Worm (Caenorhabditis elegans) whole organism, L1 larva: Measurements from ENCODE around the gene F38B7.17.

Source experiments
- Y116A8C.19 ChIP-seq: sonication (generic microtip); optimal IDR thresholded peaks from 2 replicates; lab custom pipeline; 2016; ENCODE audit warnings: missing compliant biosample characterization, missing genetic modification characterization, borderline replicate concordance
- ama-1 ChIP-seq: fragments of 150-350 bp; optimal IDR thresholded peaks from 2 replicates; lab custom pipeline; 2014
- ceh-88 ChIP-seq: fragments of 200-800 bp; sonication (Bioruptor generic); IDR thresholded peaks from 2 replicates; pipeline ENCODE4 v1.3.6; 2022; ENCODE audit warnings: missing genetic modification characterization, missing compliant biosample characterization
- elt-2 ChIP-seq: sonication (generic microtip); optimal IDR thresholded peaks from 2 replicates; lab custom pipeline; 2016; ENCODE audit warnings: missing genetic modification characterization, mild to moderate bottlenecking, inconsistent platforms, missing compliant biosample characterization, missing genetic modification reagents
- pqm-1 ChIP-seq: sonication (generic microtip); optimal IDR thresholded peaks from 3 replicates; lab custom pipeline; 2017; ENCODE audit warnings: missing biosample characterization, missing genetic modification characterization
- snpc-4 ChIP-seq: fragments of 150-350 bp; optimal IDR thresholded peaks from 2 replicates; lab custom pipeline; 2014; ENCODE audit warnings: missing biosample characterization, missing genetic modification characterization
- zag-1 ChIP-seq: fragments of 150-350 bp; optimal IDR thresholded peaks from 2 replicates; lab custom pipeline; 2014; ENCODE audit warnings: missing biosample characterization, missing genetic modification characterization

ce11 chrV:11528633-11529327 lies 20.0 kb downstream of the F38B7.17 start:
- TF ChIP-seq ama-1 (no peak), zag-1 (tag; lab: Kevin White, UChicago) (no peak), ceh-88 (GFP tag; lab: Robert Waterston, UW) (no peak), Y116A8C.19 (tag; lab: Kevin White, UChicago) (no peak), snpc-4 (tag; lab: Kevin White, UChicago) (no peak), pqm-1 (tag; lab: Kevin White, UChicago) (no peak), elt-2 (no peak)
